Fruit fly (Drosophila melanogaster) whole organism, embryonic: ENCODE results near the gene CG31988.

Experiments used
- ATbp ChIP-seq: fragments of 200-800 bp; sonication (Bioruptor generic); optimal IDR thresholded peaks from 2 replicates; lab custom pipeline; 2017; ENCODE audit warnings: missing biosample characterization, mild to moderate bottlenecking, missing genetic modification characterization, missing genetic modification reagents
- Asciz ChIP-seq: fragments of 200-800 bp; sonication (Bioruptor generic); optimal IDR thresholded peaks from 2 replicates; lab custom pipeline; 2017; ENCODE audit warnings: missing biosample characterization, mild to moderate bottlenecking, missing genetic modification characterization, missing genetic modification reagents
- Blimp-1 ChIP-seq: fragments of 200-800 bp; sonication (Bioruptor generic); optimal IDR thresholded peaks from 3 replicates; lab custom pipeline; 2018; ENCODE audit warnings: missing biosample characterization, missing genetic modification characterization, mild to moderate bottlenecking, moderate library complexity, missing genetic modification reagents
- CG12219 ChIP-seq: fragments of 200-800 bp; sonication (Bioruptor generic); optimal IDR thresholded peaks from 3 replicates; lab custom pipeline; 2018; ENCODE audit warnings: missing biosample characterization, mild to moderate bottlenecking, missing genetic modification characterization
- CG1233 ChIP-seq: fragments of 200-800 bp; sonication (Bioruptor generic); optimal IDR thresholded peaks from 4 replicates; lab custom pipeline; 2018; ENCODE audit warnings: missing biosample characterization, mild to moderate bottlenecking, missing genetic modification characterization
- CG12942 ChIP-seq: fragments of 200-800 bp; sonication (Bioruptor generic); optimal IDR thresholded peaks from 3 replicates; lab custom pipeline; 2016; ENCODE audit warnings: missing biosample characterization, missing genetic modification characterization
- CG13894 ChIP-seq: fragments of 200-800 bp; sonication (Bioruptor generic); optimal IDR thresholded peaks from 3 replicates; lab custom pipeline; 2018; ENCODE audit warnings: missing biosample characterization, mild to moderate bottlenecking, missing genetic modification characterization, moderate library complexity
- CG1529 ChIP-seq: fragments of 200-800 bp; sonication (Bioruptor generic); optimal IDR thresholded peaks from 3 replicates; lab custom pipeline; 2018; ENCODE audit warnings: missing biosample characterization, missing genetic modification characterization
- CG15479 ChIP-seq: fragments of 200-800 bp; sonication (Bioruptor generic); optimal IDR thresholded peaks from 3 replicates; lab custom pipeline; 2019; ENCODE audit warnings: missing biosample characterization, mild to moderate bottlenecking, missing genetic modification characterization, moderate library complexity
- CG15696 ChIP-seq: fragments of 200-800 bp; sonication (Bioruptor generic); optimal IDR thresholded peaks from 2 replicates; lab custom pipeline; 2019; ENCODE audit warnings: missing biosample characterization, mild to moderate bottlenecking, missing genetic modification characterization, moderate library complexity
- CG17568 ChIP-seq: fragments of 200-800 bp; sonication (Bioruptor generic); optimal IDR thresholded peaks from 2 replicates; lab custom pipeline; 2018; ENCODE audit warnings: missing biosample characterization, mild to moderate bottlenecking, missing genetic modification characterization, moderate library complexity
- CG18599 ChIP-seq: fragments of 200-800 bp; sonication (Bioruptor generic); optimal IDR thresholded peaks from 3 replicates; lab custom pipeline; 2017; ENCODE audit warnings: missing biosample characterization, missing genetic modification characterization, mild to moderate bottlenecking, moderate library complexity, missing genetic modification reagents
- CG2199 ChIP-seq: fragments of 200-800 bp; sonication (Bioruptor generic); IDR thresholded peaks from 3 replicates; pipeline ENCODE4 v1.3.6; 2022; ENCODE audit warnings: missing biosample characterization, missing genetic modification characterization
- CG31365 ChIP-seq: fragments of 200-800 bp; sonication (Bioruptor generic); optimal IDR thresholded peaks from 2 replicates; lab custom pipeline; 2018; ENCODE audit warnings: missing biosample characterization, mild to moderate bottlenecking, missing genetic modification characterization
- CG5180 ChIP-seq: fragments of 200-800 bp; sonication (Bioruptor generic); optimal IDR thresholded peaks from 3 replicates; lab custom pipeline; 2017; ENCODE audit warnings: missing biosample characterization, missing genetic modification characterization, mild to moderate bottlenecking, moderate library complexity, missing genetic modification reagents
- CG5953 ChIP-seq: fragments of 200-800 bp; sonication (Bioruptor generic); IDR thresholded peaks from 2 replicates; pipeline ENCODE4 v1.3.6; 2022; ENCODE audit warnings: missing biosample characterization, missing genetic modification characterization
- CG6175 ChIP-seq: fragments of 200-800 bp; sonication (Bioruptor generic); IDR thresholded peaks from 3 replicates; pipeline ENCODE4 v1.3.6; 2022; ENCODE audit warnings: missing biosample characterization, missing genetic modification characterization
- CG6813 ChIP-seq: fragments of 200-800 bp; sonication (Bioruptor generic); optimal IDR thresholded peaks from 2 replicates; lab custom pipeline; 2017; ENCODE audit warnings: missing biosample characterization, missing genetic modification characterization, mild to moderate bottlenecking, moderate library complexity, missing genetic modification reagents
- CG7786 ChIP-seq: fragments of 200-800 bp; sonication (Bioruptor generic); optimal IDR thresholded peaks from 2 replicates; lab custom pipeline; 2016; ENCODE audit warnings: missing biosample characterization, missing genetic modification characterization
- CG8089 ChIP-seq: fragments of 200-800 bp; sonication (Bioruptor generic); optimal IDR thresholded peaks from 3 replicates; lab custom pipeline; 2016; ENCODE audit warnings: missing biosample characterization, missing genetic modification characterization
- Chrac-16 ChIP-seq: fragments of 200-800 bp; sonication (Bioruptor generic); optimal IDR thresholded peaks from 3 replicates; lab custom pipeline; 2016; ENCODE audit warnings: missing biosample characterization, missing genetic modification characterization
- Deaf1 ChIP-seq: fragments of 200-800 bp; optimal IDR thresholded peaks from 3 replicates; lab custom pipeline; 2019; ENCODE audit warnings: missing biosample characterization, mild to moderate bottlenecking, missing genetic modification characterization, moderate library complexity
- HHEX ChIP-seq: fragments of 200-800 bp; sonication (Bioruptor generic); optimal IDR thresholded peaks from 3 replicates; lab custom pipeline; 2017; ENCODE audit warnings: missing biosample characterization, mild to moderate bottlenecking, missing genetic modification characterization, missing genetic modification reagents
- Hand ChIP-seq: fragments of 200-800 bp; sonication (Bioruptor generic); optimal IDR thresholded peaks from 2 replicates; lab custom pipeline; 2017; ENCODE audit warnings: mild to moderate bottlenecking, missing biosample characterization, missing genetic modification reagents, missing genetic modification characterization
- Hmx ChIP-seq: fragments of 200-800 bp; sonication (Bioruptor generic); optimal IDR thresholded peaks from 2 replicates; lab custom pipeline; 2016; ENCODE audit warnings: missing biosample characterization, missing genetic modification characterization
- Hr51 ChIP-seq, 2 experiments: fragments of 200-800 bp; sonication (Bioruptor generic); optimal IDR thresholded peaks; 2 replicates in 1 of 2; 3 replicates in 1 of 2; lab custom pipeline; 2016 to 2018; ENCODE audit warnings: missing biosample characterization in 2 of 2, missing genetic modification characterization in 2 of 2, mild to moderate bottlenecking in 1 of 2, moderate library complexity in 1 of 2
- Kr ChIP-seq: fragments of 200-800 bp; sonication (Bioruptor generic); optimal IDR thresholded peaks from 2 replicates; lab custom pipeline; 2017; ENCODE audit warnings: missing biosample characterization, mild to moderate bottlenecking, missing genetic modification characterization
- Nf-YA ChIP-seq: fragments of 200-800 bp; sonication (Bioruptor generic); IDR thresholded peaks from 2 replicates; pipeline ENCODE4 v1.3.6; 2022; ENCODE audit warnings: missing biosample characterization, missing genetic modification characterization
- Poxn ChIP-seq: fragments of 200-800 bp; sonication (Bioruptor generic); IDR thresholded peaks from 2 replicates; pipeline ENCODE4 v1.3.6; 2022; ENCODE audit warnings: missing biosample characterization, missing genetic modification characterization
- Ravus ChIP-seq: fragments of 200-800 bp; sonication (Bioruptor generic); IDR thresholded peaks from 2 replicates; pipeline ENCODE4 v1.3.6; 2022; ENCODE audit warnings: missing biosample characterization, missing genetic modification characterization
- Xbp1 ChIP-seq: fragments of 200-800 bp; sonication (Bioruptor generic); optimal IDR thresholded peaks from 3 replicates; lab custom pipeline; 2016; ENCODE audit warnings: missing biosample characterization, mild to moderate bottlenecking, missing genetic modification characterization
- YL-1 ChIP-seq: fragments of 200-800 bp; sonication (Bioruptor generic); optimal IDR thresholded peaks from 3 replicates; lab custom pipeline; 2017; ENCODE audit warnings: missing biosample characterization, mild to moderate bottlenecking, missing genetic modification characterization
- aop ChIP-seq: fragments of 200-800 bp; sonication (Bioruptor generic); IDR thresholded peaks from 2 replicates; pipeline ENCODE4 v1.3.6; 2022; ENCODE audit warnings: missing biosample characterization, missing genetic modification characterization
- ato ChIP-seq: fragments of 200-800 bp; sonication (Bioruptor generic); IDR thresholded peaks from 2 replicates; pipeline ENCODE4 v1.3.6; 2022; ENCODE audit warnings: missing biosample characterization, missing genetic modification characterization; ENCODE audit not compliant: partially characterized antibody
- bbx ChIP-seq: fragments of 200-800 bp; sonication (Bioruptor generic); IDR thresholded peaks from 2 replicates; pipeline ENCODE4 v1.3.6; 2022; ENCODE audit warnings: missing biosample characterization, missing genetic modification characterization; ENCODE audit not compliant: partially characterized antibody
- dmrt11E ChIP-seq: fragments of 200-800 bp; sonication (Bioruptor generic); optimal IDR thresholded peaks from 3 replicates; lab custom pipeline; 2018; ENCODE audit warnings: missing biosample characterization, mild to moderate bottlenecking, missing genetic modification characterization, moderate library complexity
- eve ChIP-seq, 2 experiments: fragments of >200 bp; optimal IDR thresholded peaks; 2 replicates each; lab custom pipeline; 2017; ENCODE audit warnings: missing biosample characterization in 2 of 2, missing genetic modification characterization in 2 of 2
- gro ChIP-seq: fragments of 200-800 bp; sonication (Bioruptor generic); optimal IDR thresholded peaks from 2 replicates; lab custom pipeline; 2016; ENCODE audit warnings: missing biosample characterization, missing genetic modification characterization
- kay ChIP-seq: fragments of 200-800 bp; sonication (Bioruptor generic); optimal IDR thresholded peaks from 2 replicates; lab custom pipeline; 2016; ENCODE audit warnings: missing biosample characterization, missing genetic modification characterization
- luna ChIP-seq: fragments of 200-800 bp; sonication (Bioruptor generic); optimal IDR thresholded peaks from 2 replicates; lab custom pipeline; 2016; ENCODE audit warnings: missing biosample characterization, missing genetic modification characterization
- nerfin-1 ChIP-seq: fragments of 200-800 bp; sonication (Bioruptor generic); optimal IDR thresholded peaks from 3 replicates; lab custom pipeline; 2019; ENCODE audit warnings: missing biosample characterization, mild to moderate bottlenecking, missing genetic modification characterization, moderate library complexity
- onecut ChIP-seq: fragments of 200-800 bp; sonication (Bioruptor generic); IDR thresholded peaks from 2 replicates; pipeline ENCODE4 v1.3.6; 2022; ENCODE audit warnings: missing biosample characterization, missing genetic modification characterization
- pan ChIP-seq, 4 experiments: fragments of >200 bp in 3 of 4; fragments of 200-800 bp in 1 of 4; sonication (Bioruptor generic) in 1 of 4; optimal IDR thresholded peaks in 3 of 4; IDR thresholded peaks in 1 of 4; 2 replicates each; pipeline versions ENCODE4 v1.3.6 to Lab custom; 2017 to 2022; ENCODE audit warnings: missing biosample characterization in 2 of 4, missing genetic modification characterization in 2 of 4, mixed read lengths in 1 of 4
- tll ChIP-seq, 2 experiments: fragments of 200-800 bp in 1 of 2; fragments of >200 bp in 1 of 2; sonication (Bioruptor generic) in 1 of 2; optimal IDR thresholded peaks; 2 replicates each; lab custom pipeline; 2017 to 2019; ENCODE audit warnings: missing biosample characterization in 2 of 2, missing genetic modification characterization in 2 of 2, mild to moderate bottlenecking in 1 of 2, moderate library complexity in 1 of 2

The CG31988 gene

DNA sequence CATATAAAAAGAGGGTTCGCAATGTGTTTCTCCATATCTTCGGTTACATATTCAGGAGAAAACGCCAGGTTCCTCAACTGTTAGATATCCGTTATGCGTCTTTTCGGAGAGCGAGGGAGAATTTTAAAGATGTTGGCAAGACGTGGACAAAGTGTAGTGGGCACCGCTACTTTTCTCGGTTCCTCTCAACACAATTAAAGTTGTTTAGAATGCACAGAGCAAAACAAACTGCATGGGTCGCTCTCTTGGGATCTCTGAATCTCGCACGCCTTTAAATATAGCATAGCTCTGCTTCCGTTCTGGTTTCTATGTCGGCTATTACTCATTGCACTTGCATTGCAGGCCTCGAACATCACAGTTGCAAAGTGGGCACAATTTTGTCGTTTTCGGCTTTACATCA is 3.6 kb upstream of the CG31988 start, which contains the start of gene clumsy:
TSS of gene clumsy (plus strand) at position 301 of the 400 bp plus-strand sequence.
- no peak for TF ChIP-seq Xbp1
- peak; percentile 23; the same call in 1 of the 3 replicates for TF ChIP-seq CG2199 (GFP tag; lab: Robert Waterston, UW)

dm6 chr2L:21200275-21200674 is 2.3 kb downstream of the CG31988 start, which contains the start of gene CG31624:
TSS of gene CG31624 (minus strand) at chr2L:21200375.
- TF ChIP-seq Hr51 (GFP tag; optimal IDR thresholded peaks at IDR 0.05; lab: Kevin White, UChicago) (no peak), YL-1 (GFP tag; lab: Kevin White, UChicago) (no peak), ato (GFP tag; lab: Robert Waterston, UW) (no peak), gro (GFP tag; lab: Kevin White, UChicago) (no peak), Hmx (GFP tag; lab: Kevin White, UChicago) (no peak), aop (GFP tag; lab: Robert Waterston, UW) (no peak), Ravus (GFP tag; lab: Robert Waterston, UW) (no peak), Nf-YA (GFP tag; lab: Robert Waterston, UW) (no peak), pan (optimal IDR thresholded peaks at IDR 0.05; lab: Kevin White, UChicago) (no peak), pan (GFP tag; optimal IDR thresholded peaks at IDR 0.05 in 1 of 2, IDR thresholded peaks at IDR 0.05 in 1 of 2) (no peak), kay (GFP tag; lab: Kevin White, UChicago) (no peak), eve (GFP tag; optimal IDR thresholded peaks at IDR 0.05; lab: Kevin White, UChicago) (no peak), CG5180 (GFP tag; lab: Kevin White, UChicago) (no peak), Poxn (GFP tag; lab: Robert Waterston, UW) (no peak), CG5953 (no peak)

DNA sequence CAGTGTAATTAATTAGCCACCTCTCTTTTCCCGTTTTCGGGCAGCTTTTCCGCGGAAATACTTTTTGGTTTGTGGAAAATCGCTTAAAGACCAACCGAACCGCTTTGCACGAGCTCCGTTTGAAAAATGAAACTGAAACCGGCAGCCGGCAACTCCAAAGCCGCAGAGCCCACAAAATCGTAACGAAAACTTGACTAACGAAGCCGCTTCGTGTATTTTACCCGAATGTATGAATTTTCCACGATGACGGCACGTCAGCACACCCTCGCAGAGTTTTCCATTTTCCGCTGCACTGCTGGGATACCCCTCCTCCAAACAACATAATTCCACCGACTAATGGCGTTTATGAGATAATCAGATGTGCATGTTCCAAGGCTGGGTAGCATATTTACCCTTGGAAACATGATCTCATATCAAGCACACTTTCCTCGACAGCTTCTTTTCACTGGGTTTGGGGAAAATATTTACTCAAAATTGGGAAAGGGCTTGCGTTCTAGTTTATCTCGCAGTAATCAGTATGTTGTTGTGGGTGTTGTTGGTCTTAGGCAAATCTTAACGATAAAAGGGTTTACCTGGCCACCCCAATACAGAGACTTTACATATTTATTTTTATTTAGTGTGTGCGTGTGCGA is 3.9 kb downstream of the CG31988 start, which contains the start of gene Ret:
TSS of gene Ret (minus strand) at position 130 of the 632 bp plus-strand sequence.
- TF ChIP-seq luna (GFP tag; lab: Kevin White, UChicago): no peak
- peak; percentile 14; the same call in 1 of the 2 replicates for TF ChIP-seq ato (GFP tag; lab: Robert Waterston, UW)
- TF ChIP-seq CG1233: no peak
- TF ChIP-seq Deaf1 (tag; lab: Kevin White, UChicago): peak; percentile 94
- TF ChIP-seq onecut (GFP tag; lab: Robert Waterston, UW): no peak
- no peak for TF ChIP-seq CG6175 (GFP tag; lab: Robert Waterston, UW)
- TF ChIP-seq Blimp-1: peak; percentile 15
- no peak for TF ChIP-seq Hand (GFP tag; lab: Kevin White, UChicago)
- no peak for TF ChIP-seq CG31365 (tag; lab: Kevin White, UChicago)
- peak; percentile 1 for TF ChIP-seq dmrt11E
- TF ChIP-seq HHEX: no peak
- TF ChIP-seq CG1529: peak; percentile 11
- TF ChIP-seq Asciz (GFP tag; lab: Kevin White, UChicago): peak; percentile 6
- peak; percentile 37; the same call in 1 of the 3 replicates for TF ChIP-seq CG2199 (GFP tag; lab: Robert Waterston, UW)
- no peak for TF ChIP-seq Chrac-16 (GFP tag; lab: Kevin White, UChicago)
- peak; percentile 5 for TF ChIP-seq CG13894
- peak; percentile 9 for TF ChIP-seq CG15479 (GFP tag; lab: Kevin White, UChicago)
- TF ChIP-seq CG7786 (GFP tag; lab: Kevin White, UChicago): no peak
- TF ChIP-seq CG6813: peak; percentile 14
- TF ChIP-seq tll (GFP tag; optimal IDR thresholded peaks at IDR 0.05; lab: Kevin White, UChicago): no peak
- no peak for TF ChIP-seq CG8089 (GFP tag; lab: Kevin White, UChicago)
- peak; percentile 9 for TF ChIP-seq nerfin-1 (tag; lab: Kevin White, UChicago)
- TF ChIP-seq CG18599: peak; percentile 16
- TF ChIP-seq CG15696 (tag; lab: Kevin White, UChicago): peak; percentile 35
- no peak for TF ChIP-seq Kr (GFP tag; lab: Kevin White, UChicago)
- no peak for TF ChIP-seq CG17568
- TF ChIP-seq CG12942 (GFP tag; lab: Kevin White, UChicago): no peak
- no peak for TF ChIP-seq CG12219
- TF ChIP-seq eve (GFP tag; optimal IDR thresholded peaks at IDR 0.05; lab: Kevin White, UChicago): no peak
- peak; percentile 50 for TF ChIP-seq ATbp (GFP tag; lab: Kevin White, UChicago)
- no peak for TF ChIP-seq bbx (GFP tag; lab: Robert Waterston, UW)
